Worm (Caenorhabditis elegans) whole organism, late embryonic: ENCODE measurements around the gene srv-29.

Experiments used
- C38D4.7 ChIP-seq: fragments of 200-800 bp; sonication (Bioruptor generic); optimal IDR thresholded peaks from 2 replicates; lab custom pipeline; 2018; ENCODE audit warnings: mild to moderate bottlenecking, missing genetic modification characterization, moderate library complexity, missing compliant biosample characterization
- K09A11.1 ChIP-seq: sonication (generic microtip); optimal IDR thresholded peaks from 2 replicates; lab custom pipeline; 2017; ENCODE audit warnings: antibody characterized with exemption, mild to moderate bottlenecking, missing genetic modification characterization, missing compliant biosample characterization; ENCODE audit not compliant: insufficient read depth
- T23F11.4 ChIP-seq: fragments of 200-800 bp; sonication (Bioruptor generic); optimal IDR thresholded peaks from 2 replicates; lab custom pipeline; 2018; ENCODE audit warnings: mild to moderate bottlenecking, missing genetic modification characterization, missing compliant biosample characterization
- ahr-1 ChIP-seq: sonication (generic microtip); optimal IDR thresholded peaks from 2 replicates; lab custom pipeline; 2016; ENCODE audit warnings: missing genetic modification characterization, missing compliant biosample characterization
- ama-1 ChIP-seq: fragments of 150-350 bp; optimal IDR thresholded peaks from 2 replicates; lab custom pipeline; 2014
- ceh-18 ChIP-seq: sonication (generic microtip); optimal IDR thresholded peaks from 2 replicates; lab custom pipeline; 2016; ENCODE audit warnings: missing genetic modification characterization, missing compliant biosample characterization
- ceh-2 ChIP-seq: sonication (generic microtip); optimal IDR thresholded peaks from 2 replicates; lab custom pipeline; 2016; ENCODE audit warnings: missing genotype, missing genetic modification characterization, missing compliant biosample characterization
- ceh-24 ChIP-seq: sonication (generic microtip); optimal IDR thresholded peaks from 2 replicates; lab custom pipeline; 2016; ENCODE audit warnings: mild to moderate bottlenecking, missing genetic modification characterization, missing compliant biosample characterization
- ceh-30 ChIP-seq: fragments of 150-350 bp; optimal IDR thresholded peaks from 2 replicates; lab custom pipeline; 2014; ENCODE audit warnings: missing biosample characterization, missing genetic modification characterization
- ceh-31 ChIP-seq: sonication (generic microtip); optimal IDR thresholded peaks from 2 replicates; lab custom pipeline; 2016; ENCODE audit warnings: missing genetic modification characterization, missing compliant biosample characterization
- ceh-34 ChIP-seq: sonication (generic microtip); optimal IDR thresholded peaks from 2 replicates; lab custom pipeline; 2016; ENCODE audit warnings: mild to moderate bottlenecking, missing genetic modification characterization, missing compliant biosample characterization
- ceh-48 ChIP-seq: sonication (generic microtip); optimal IDR thresholded peaks from 2 replicates; lab custom pipeline; 2016; ENCODE audit warnings: missing genetic modification characterization, inconsistent platforms, missing compliant biosample characterization
- ceh-9 ChIP-seq: sonication (generic microtip); optimal IDR thresholded peaks from 2 replicates; lab custom pipeline; 2016; ENCODE audit warnings: mild to moderate bottlenecking, missing genetic modification characterization, inconsistent platforms, missing compliant biosample characterization
- che-1 ChIP-seq: sonication (generic microtip); optimal IDR thresholded peaks from 2 replicates; lab custom pipeline; 2016; ENCODE audit warnings: mild to moderate bottlenecking, missing genetic modification characterization, missing compliant biosample characterization
- dmd-4 ChIP-seq: sonication (generic microtip); optimal IDR thresholded peaks from 2 replicates; lab custom pipeline; 2016; ENCODE audit warnings: borderline replicate concordance, missing genetic modification characterization, missing compliant biosample characterization
- ets-4 ChIP-seq: sonication (generic microtip); optimal IDR thresholded peaks from 2 replicates; lab custom pipeline; 2016; ENCODE audit warnings: missing genetic modification characterization, missing compliant biosample characterization
- eyg-1 ChIP-seq: sonication (generic microtip); optimal IDR thresholded peaks from 2 replicates; lab custom pipeline; 2016; ENCODE audit warnings: missing genotype, missing genetic modification characterization, missing compliant biosample characterization
- fax-1 ChIP-seq: sonication (generic microtip); optimal IDR thresholded peaks from 2 replicates; lab custom pipeline; 2016; ENCODE audit warnings: missing genotype, missing genetic modification characterization, missing compliant biosample characterization
- fkh-6 ChIP-seq: sonication (generic microtip); optimal IDR thresholded peaks from 2 replicates; lab custom pipeline; 2016; ENCODE audit warnings: missing genetic modification characterization, missing compliant biosample characterization
- gmeb-2 ChIP-seq: sonication (generic microtip); optimal IDR thresholded peaks from 2 replicates; lab custom pipeline; 2016; ENCODE audit warnings: missing genetic modification characterization, inconsistent platforms, missing compliant biosample characterization
- hlh-15 ChIP-seq: sonication (generic microtip); optimal IDR thresholded peaks from 2 replicates; lab custom pipeline; 2016; ENCODE audit warnings: missing genetic modification characterization, missing compliant biosample characterization
- lim-6 ChIP-seq: sonication (generic microtip); optimal IDR thresholded peaks from 2 replicates; lab custom pipeline; 2016; ENCODE audit warnings: missing genetic modification characterization, missing compliant biosample characterization
- lin-11 ChIP-seq: fragments of 200-800 bp; sonication (Bioruptor generic); optimal IDR thresholded peaks from 2 replicates; lab custom pipeline; 2018; ENCODE audit warnings: mild to moderate bottlenecking, missing genetic modification characterization, missing compliant biosample characterization
- nhr-11 ChIP-seq: fragments of 150-350 bp; optimal IDR thresholded peaks from 2 replicates; lab custom pipeline; 2014; ENCODE audit warnings: missing biosample characterization, missing genetic modification characterization
- nhr-232 ChIP-seq: sonication (generic microtip); optimal IDR thresholded peaks from 2 replicates; lab custom pipeline; 2016; ENCODE audit warnings: missing genetic modification characterization, missing compliant biosample characterization
- npax-4 ChIP-seq: sonication (generic microtip); optimal IDR thresholded peaks from 2 replicates; lab custom pipeline; 2016; ENCODE audit warnings: missing genetic modification characterization, missing compliant biosample characterization
- odd-2 ChIP-seq: sonication (generic microtip); optimal IDR thresholded peaks from 2 replicates; lab custom pipeline; 2017; ENCODE audit warnings: antibody characterized with exemption, mild to moderate bottlenecking, missing genetic modification characterization, missing compliant biosample characterization
- pag-3 ChIP-seq: sonication (generic microtip); optimal IDR thresholded peaks from 2 replicates; lab custom pipeline; 2016; ENCODE audit warnings: missing compliant biosample characterization, missing genetic modification characterization, borderline replicate concordance
- pat-9 ChIP-seq: fragments of 200-800 bp; sonication (Bioruptor generic); optimal IDR thresholded peaks from 2 replicates; lab custom pipeline; 2018; ENCODE audit warnings: mild to moderate bottlenecking, missing genetic modification characterization, moderate library complexity, missing compliant biosample characterization
- pax-1 ChIP-seq: fragments of 150-350 bp; optimal IDR thresholded peaks from 2 replicates; lab custom pipeline; 2014; ENCODE audit warnings: missing biosample characterization, missing genetic modification characterization
- pha-2 ChIP-seq: sonication (generic microtip); optimal IDR thresholded peaks from 2 replicates; lab custom pipeline; 2017; ENCODE audit warnings: mild to moderate bottlenecking, missing genetic modification characterization, missing compliant biosample characterization
- pqm-1 ChIP-seq: sonication (generic microtip); optimal IDR thresholded peaks from 2 replicates; lab custom pipeline; 2016; ENCODE audit warnings: missing genetic modification characterization, missing compliant biosample characterization
- ref-2 ChIP-seq: sonication (generic microtip); optimal IDR thresholded peaks from 2 replicates; lab custom pipeline; 2016; ENCODE audit warnings: missing genetic modification characterization, missing compliant biosample characterization
- rnt-1 ChIP-seq: sonication (generic microtip); optimal IDR thresholded peaks from 2 replicates; lab custom pipeline; 2016; ENCODE audit warnings: missing genetic modification characterization, missing compliant biosample characterization
- tbx-2 ChIP-seq: sonication (generic microtip); optimal IDR thresholded peaks from 2 replicates; lab custom pipeline; 2016; ENCODE audit warnings: missing genetic modification characterization, missing compliant biosample characterization
- unc-3 ChIP-seq, 2 experiments: fragments of 200-800 bp in 1 of 2; sonication (Bioruptor generic) in 1 of 2; sonication (generic microtip) in 1 of 2; conservative IDR thresholded peaks in 1 of 2; optimal IDR thresholded peaks in 1 of 2; 2 replicates each; pipeline versions ENCODE4 v1.3.6 to Lab custom; 2016 to 2022; ENCODE audit warnings: missing compliant biosample characterization in 2 of 2, missing genetic modification characterization in 2 of 2, missing genetic modification reagents in 1 of 2
- unc-86 ChIP-seq: sonication (generic microtip); optimal IDR thresholded peaks from 2 replicates; lab custom pipeline; 2016; ENCODE audit warnings: missing genetic modification characterization, missing compliant biosample characterization
- zip-5 ChIP-seq: sonication (generic microtip); optimal IDR thresholded peaks from 2 replicates; lab custom pipeline; 2016; ENCODE audit warnings: missing genetic modification characterization, missing compliant biosample characterization
- ztf-16 ChIP-seq: sonication (generic microtip); optimal IDR thresholded peaks from 2 replicates; lab custom pipeline; 2017; ENCODE audit warnings: missing genetic modification characterization, missing compliant biosample characterization

srv-29 gene

ce11 chrIV:6266499-6266898 is at the start of gene srv-29:
Gene srv-29 (minus strand): TSS chrIV:6266599.
- no peak for TF ChIP-seq ceh-9 (tag; lab: Kevin White, UChicago)
- no peak for TF ChIP-seq ahr-1 (tag; lab: Kevin White, UChicago)
- no peak for TF ChIP-seq pag-3 (tag; lab: Kevin White, UChicago)
- TF ChIP-seq dmd-4 (tag; lab: Kevin White, UChicago) = no peak
- no peak for TF ChIP-seq ztf-16 (tag; lab: Kevin White, UChicago)
- TF ChIP-seq K09A11.1 (tag; lab: Kevin White, UChicago) = no peak
- TF ChIP-seq fkh-6 (tag; lab: Kevin White, UChicago) = no peak
- TF ChIP-seq gmeb-2 (tag; lab: Kevin White, UChicago) = no peak
- TF ChIP-seq ceh-18 (tag; lab: Kevin White, UChicago) = no peak
- TF ChIP-seq pax-1 (tag; lab: Kevin White, UChicago) = no peak
- TF ChIP-seq tbx-2 (tag; lab: Kevin White, UChicago) = no peak

ce11 chrIV:6307439-6307838 is 41.0 kb upstream of the srv-29 start, which contains the start of gene csp-2:
Gene csp-2 (plus strand): TSS chrIV:6307739.
- TF ChIP-seq ceh-2 (tag; lab: Kevin White, UChicago) (no peak), ets-4 (tag; lab: Kevin White, UChicago) (no peak), fkh-6 (tag; lab: Kevin White, UChicago) (no peak), zip-5 (tag; lab: Kevin White, UChicago) (no peak), pqm-1 (tag; lab: Kevin White, UChicago) (no peak), pax-1 (tag; lab: Kevin White, UChicago) (no peak), dmd-4 (tag; lab: Kevin White, UChicago) (no peak), unc-86 (tag; lab: Kevin White, UChicago) (no peak), rnt-1 (no peak), ahr-1 (tag; lab: Kevin White, UChicago) (no peak), npax-4 (tag; lab: Kevin White, UChicago) (no peak), ref-2 (no peak), lin-11 (tag; lab: Kevin White, UChicago) (no peak), ceh-30 (no peak), ama-1 (lab: Kevin White, UChicago) (no peak), che-1 (tag; lab: Kevin White, UChicago) (no peak), hlh-15 (tag; lab: Kevin White, UChicago) (no peak), T23F11.4 (GFP tag; lab: Kevin White, UChicago) (no peak)

ce11 chrIV:6303642-6304041 is 37.2 kb upstream of the srv-29 start, which contains the start of gene srv-25:
Gene srv-25 (minus strand): TSS chrIV:6303742.
- TF ChIP-seq tbx-2 (tag; lab: Kevin White, UChicago) = no peak
- TF ChIP-seq unc-3 (GFP tag; conservative IDR thresholded peaks at IDR 0.05; lab: Robert Waterston, UW) = no peak
- TF ChIP-seq unc-3 (tag; optimal IDR thresholded peaks at IDR 0.05; lab: Kevin White, UChicago) = no peak
- TF ChIP-seq ceh-48 (tag; lab: Kevin White, UChicago) = no peak
- no peak for TF ChIP-seq odd-2 (tag; lab: Kevin White, UChicago)
- TF ChIP-seq ets-4 (tag; lab: Kevin White, UChicago) = no peak
- no peak for TF ChIP-seq pat-9 (tag; lab: Kevin White, UChicago)
- no peak for TF ChIP-seq lim-6 (tag; lab: Kevin White, UChicago)
- no peak for TF ChIP-seq fax-1
- TF ChIP-seq eyg-1 (tag; lab: Kevin White, UChicago) = no peak
- no peak for TF ChIP-seq nhr-232 (tag; lab: Kevin White, UChicago)

ce11 chrIV:6301764-6302163 is 35.4 kb upstream of the srv-29 start, which contains the start of gene srv-26:
Gene srv-26 (minus strand): TSS chrIV:6301864.
- TF ChIP-seq pha-2 (tag; lab: Kevin White, UChicago) (no peak), ceh-34 (no peak), ahr-1 (tag; lab: Kevin White, UChicago) (no peak), K09A11.1 (tag; lab: Kevin White, UChicago) (no peak), ceh-31 (tag; lab: Kevin White, UChicago) (no peak), unc-3 (GFP tag; conservative IDR thresholded peaks at IDR 0.05; lab: Robert Waterston, UW) (no peak), unc-3 (tag; optimal IDR thresholded peaks at IDR 0.05; lab: Kevin White, UChicago) (no peak), unc-86 (tag; lab: Kevin White, UChicago) (no peak), nhr-11 (tag; lab: Kevin White, UChicago) (no peak), gmeb-2 (tag; lab: Kevin White, UChicago) (no peak), T23F11.4 (GFP tag; lab: Kevin White, UChicago) (no peak), ceh-24 (no peak), ceh-48 (tag; lab: Kevin White, UChicago) (no peak), ceh-18 (tag; lab: Kevin White, UChicago) (no peak), lim-6 (tag; lab: Kevin White, UChicago) (no peak), C38D4.7 (GFP tag; lab: Kevin White, UChicago) (no peak)
